Worm (Caenorhabditis elegans): ENCODE measurements around the gene Y39B6A.37.

Y39B6A.37 gene

DNA sequence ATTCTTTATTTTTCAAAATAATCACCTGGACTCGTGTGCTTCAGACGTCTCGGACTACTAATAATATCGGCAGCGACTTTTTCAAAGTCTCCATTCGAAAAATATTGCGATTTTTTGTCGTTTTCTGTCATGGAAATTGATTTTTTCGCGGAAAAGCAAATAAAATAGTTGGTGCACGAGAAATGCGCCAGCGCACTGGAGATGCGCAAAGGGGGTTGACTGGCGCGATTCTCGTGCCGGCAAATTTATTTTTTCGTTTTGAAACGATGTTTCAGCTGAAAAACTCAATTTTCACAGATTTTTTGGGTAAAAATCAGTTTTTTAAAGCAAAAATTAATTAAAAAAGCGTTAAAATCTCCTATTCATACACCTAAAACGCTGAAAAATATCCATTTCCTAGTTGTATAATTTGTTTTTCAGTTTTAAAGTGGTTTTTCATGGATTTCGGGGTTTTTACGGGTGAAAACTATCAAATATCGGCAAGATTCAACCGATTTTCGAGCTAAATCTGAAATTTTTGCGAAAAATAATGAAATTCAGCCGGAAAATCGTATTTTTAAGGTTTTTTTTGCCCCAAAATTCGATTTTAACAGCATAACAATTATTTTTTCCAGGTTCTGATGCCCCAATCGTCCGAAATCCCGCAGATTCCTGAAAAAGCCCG is at the start of gene Y39B6A.37, which contains the start of gene reps-1 (continued):
- no peak for TF ChIP-seq nhr-25 (tag; optimal IDR thresholded peaks at IDR 0.05; ENCODE audit: borderline replicate concordance, insufficient read depth)
- TF ChIP-seq nhr-28 (tag; optimal IDR thresholded peaks at IDR 0.05): peak; percentile 44
- TF ChIP-seq pha-4 (GFP tag; IDR thresholded peaks at IDR 0.05): peak; percentile 38; the same call in 1 of the 2 replicates
- TF ChIP-seq pha-4 (tag; optimal IDR thresholded peaks at IDR 0.05): no peak

ce11 chrV:18957267-18957843 is 33.3 kb upstream of the Y39B6A.37 start, which contains the start of gene hrg-10:
hrg-10 (minus strand) TSS chrV:18957317.
- TF ChIP-seq nhr-77 (tag; optimal IDR thresholded peaks at IDR 0.05): peak; percentile 3
- peak; percentile 38 for TF ChIP-seq dve-1 (tag; optimal IDR thresholded peaks at IDR 0.05; ENCODE audit: insufficient read depth)
- no peak for TF ChIP-seq zfp-2 (tag; optimal IDR thresholded peaks at IDR 0.05)
- TF ChIP-seq mep-1 (tag; optimal IDR thresholded peaks at IDR 0.05): peak; percentile 15
- peak; percentile 41 for TF ChIP-seq nhr-28 (tag; optimal IDR thresholded peaks at IDR 0.05)
- TF ChIP-seq Y5F2A.4 (GFP tag; optimal IDR thresholded peaks at IDR 0.05): no peak
- TF ChIP-seq nhr-25 (tag; optimal IDR thresholded peaks at IDR 0.05; ENCODE audit: borderline replicate concordance, insufficient read depth): no peak
- peak; percentile 44 for TF ChIP-seq dmd-6 (GFP tag; IDR thresholded peaks at IDR 0.05)
- no peak for TF ChIP-seq tag-97 (GFP tag; IDR thresholded peaks at IDR 0.05)
- TF ChIP-seq pqm-1 (tag; optimal IDR thresholded peaks at IDR 0.05): peak; percentile 24
- no peak for TF ChIP-seq daf-16 (GFP tag; optimal IDR thresholded peaks at IDR 0.05)
- TF ChIP-seq daf-16 (tag; optimal IDR thresholded peaks at IDR 0.05): peak; percentile 88

- TF ChIP-seq arid-1 (GFP tag; conservative IDR thresholded peaks at IDR 0.05) (no peak), F26F4.8 (GFP tag; conservative IDR thresholded peaks at IDR 0.05) (no peak), madf-9 (GFP tag; conservative IDR thresholded peaks at IDR 0.05) (no peak), nhr-111 (GFP tag; optimal IDR thresholded peaks at IDR 0.05) (no peak), hlh-11 (tag; optimal IDR thresholded peaks at IDR 0.05) (no peak), nhr-102 (tag; optimal IDR thresholded peaks at IDR 0.05) (no peak), daf-16 (GFP tag; optimal IDR thresholded peaks at IDR 0.05) (no peak), daf-16 (tag; optimal IDR thresholded peaks at IDR 0.05) (no peak), F37D6.2 (tag; optimal IDR thresholded peaks at IDR 0.05) (no peak), hif-1 (tag; optimal IDR thresholded peaks at IDR 0.05) (no peak), nhr-48 (tag; optimal IDR thresholded peaks at IDR 0.05) (no peak), daf-19 (GFP tag; conservative IDR thresholded peaks at IDR 0.05) (no peak), ceh-44 (GFP tag; IDR thresholded peaks at IDR 0.05) (no peak), tag-97 (GFP tag; IDR thresholded peaks at IDR 0.05) (no peak), ama-1 (optimal IDR thresholded peaks at IDR 0.05) (no peak)
These were observed 30.6 kb upstream of the Y39B6A.37 start, which contains the start of gene ztf-20 for ce11 chrV:18960072-18960471. ztf-20 (minus strand) TSS chrV:18960172.

- TF ChIP-seq zfp-2 (tag; optimal IDR thresholded peaks at IDR 0.05) (peak; percentile 81), nhr-25 (tag; optimal IDR thresholded peaks at IDR 0.05; ENCODE audit: borderline replicate concordance, insufficient read depth) (peak; percentile 96), daf-12 (tag; optimal IDR thresholded peaks at IDR 0.05) (no peak), mep-1 (tag; optimal IDR thresholded peaks at IDR 0.05) (peak; percentile 98), nhr-102 (tag; optimal IDR thresholded peaks at IDR 0.05) (peak; percentile 95), mxl-3 (GFP tag; optimal IDR thresholded peaks at IDR 0.05) (peak; percentile 78), nhr-6 (tag; optimal IDR thresholded peaks at IDR 0.05) (peak; percentile 94), Y105C5A.15 (GFP tag; IDR thresholded peaks at IDR 0.05) (peak; percentile 69; the same call in 1 of the 2 replicates), R02D3.7 (tag; optimal IDR thresholded peaks at IDR 0.05) (no peak), mxl-2 (GFP tag; conservative IDR thresholded peaks at IDR 0.05) (peak; percentile 84), dmd-9 (GFP tag; IDR thresholded peaks at IDR 0.05) (peak; percentile 96), lin-38 (GFP tag; IDR thresholded peaks at IDR 0.05) (peak; percentile 100), nhr-11 (tag; optimal IDR thresholded peaks at IDR 0.05) (peak; percentile 88), egl-43 (GFP tag; IDR thresholded peaks at IDR 0.05) (peak; percentile 93), hlh-30 (tag; optimal IDR thresholded peaks at IDR 0.05; ENCODE audit: insufficient read depth) (peak; percentile 90), F10B5.3 (tag; optimal IDR thresholded peaks at IDR 0.05) (peak; percentile 69), zag-1 (tag; optimal IDR thresholded peaks at IDR 0.05) (peak; percentile 60), mes-2 (tag; optimal IDR thresholded peaks at IDR 0.05; ENCODE audit: poor library complexity, severe bottlenecking) (peak; percentile 98), nhr-10 (tag; optimal IDR thresholded peaks at IDR 0.05) (no peak), ztf-7 (tag; optimal IDR thresholded peaks at IDR 0.05) (peak; percentile 73), F37D6.2 (tag; optimal IDR thresholded peaks at IDR 0.05) (peak; percentile 95)
These were observed 23.1 kb upstream of the Y39B6A.37 start, which contains the start of gene Y39B6A.43 for ce11 chrV:18967479-18968056. Y39B6A.43 (minus strand) TSS chrV:18967829.

Measured in whole organism, L4 larva.